Fruit fly (Drosophila melanogaster): ENCODE measurements around the gene p24-2.

dm6 chr3R:9643977-9644376, 48.6 kb downstream of the p24-2 start:
- TF ChIP-seq CG8478 (optimal IDR thresholded peaks at IDR 0.05) (no peak), CTCF (optimal IDR thresholded peaks at IDR 0.05) (no peak)

All from S2 (cell line).